Worm (Caenorhabditis elegans) whole organism, L3 larva: ENCODE measurements around the gene R02F2.1.

Experiments
- R02D3.7 ChIP-seq: fragments of 150-350 bp; optimal IDR thresholded peaks from 2 replicates; lab custom pipeline; 2014; ENCODE audit warnings: missing biosample characterization, missing genetic modification characterization
- ZK546.5 ChIP-seq: sonication (generic microtip); optimal IDR thresholded peaks from 2 replicates; lab custom pipeline; 2017; ENCODE audit warnings: missing biosample characterization, missing genetic modification characterization
- aly-2 ChIP-seq: fragments of 150-350 bp; optimal IDR thresholded peaks from 2 replicates; lab custom pipeline; 2014; ENCODE audit warnings: missing biosample characterization, missing genetic modification characterization
- ama-1 ChIP-seq: fragments of 150-350 bp; optimal IDR thresholded peaks from 2 replicates; lab custom pipeline; 2018
- ceh-16 ChIP-seq: sonication (generic microtip); optimal IDR thresholded peaks from 2 replicates; lab custom pipeline; 2017; ENCODE audit warnings: missing biosample characterization, missing genetic modification characterization
- ceh-28 ChIP-seq: fragments of 150-350 bp; optimal IDR thresholded peaks from 2 replicates; lab custom pipeline; 2014; ENCODE audit warnings: missing biosample characterization, missing genetic modification reagents, missing genetic modification characterization
- ceh-82 ChIP-seq: fragments of 150-350 bp; optimal IDR thresholded peaks from 2 replicates; lab custom pipeline; 2014; ENCODE audit warnings: missing biosample characterization, missing genetic modification characterization
- ceh-9 ChIP-seq: sonication (generic microtip); optimal IDR thresholded peaks from 2 replicates; lab custom pipeline; 2018; ENCODE audit warnings: missing biosample characterization, missing genetic modification characterization
- daf-12 ChIP-seq: fragments of 150-350 bp; optimal IDR thresholded peaks from 2 replicates; lab custom pipeline; 2014; ENCODE audit warnings: missing biosample characterization, missing genetic modification reagents, missing genetic modification characterization
- egl-27 ChIP-seq: sonication (generic microtip); optimal IDR thresholded peaks from 4 replicates; lab custom pipeline; 2017; ENCODE audit warnings: missing biosample characterization, missing genetic modification reagents, missing genetic modification characterization
- egl-5 ChIP-seq: fragments of 150-350 bp; optimal IDR thresholded peaks from 2 replicates; lab custom pipeline; 2017; ENCODE audit warnings: missing biosample characterization, missing genetic modification reagents, missing genetic modification characterization, inconsistent platforms
- elt-1 ChIP-seq: fragments of 150-350 bp; optimal IDR thresholded peaks from 2 replicates; lab custom pipeline; 2014; ENCODE audit warnings: missing biosample characterization, missing genetic modification characterization
- elt-2 ChIP-seq: sonication (generic microtip); optimal IDR thresholded peaks from 2 replicates; lab custom pipeline; 2016; ENCODE audit warnings: missing genetic modification reagents, mild to moderate bottlenecking, missing genetic modification characterization, missing compliant biosample characterization
- elt-3 ChIP-seq, 3 experiments: fragments of 150-350 bp in 1 of 3; sonication (generic microtip) in 2 of 3; optimal IDR thresholded peaks; 2 replicates in 2 of 3; 4 replicates in 1 of 3; lab custom pipeline; 2014 to 2017; ENCODE audit warnings: missing biosample characterization in 3 of 3, missing genetic modification characterization in 3 of 3
- eor-1 ChIP-seq, 2 experiments: fragments of 150-350 bp; optimal IDR thresholded peaks; 2 replicates each; lab custom pipeline; 2014 to 2018; ENCODE audit warnings: missing biosample characterization in 2 of 2, missing genetic modification characterization in 2 of 2
- fkh-10 ChIP-seq: sonication (generic microtip); optimal IDR thresholded peaks from 2 replicates; lab custom pipeline; 2017; ENCODE audit warnings: missing biosample characterization, missing genetic modification reagents, missing genetic modification characterization
- fkh-2 ChIP-seq: fragments of 150-350 bp; optimal IDR thresholded peaks from 2 replicates; lab custom pipeline; 2014; ENCODE audit warnings: missing biosample characterization, missing genetic modification reagents, missing genetic modification characterization
- fos-1 ChIP-seq: fragments of 150-350 bp; optimal IDR thresholded peaks from 2 replicates; lab custom pipeline; 2014; ENCODE audit warnings: missing biosample characterization, missing genetic modification characterization
- hmg-11 ChIP-seq: sonication (generic microtip); optimal IDR thresholded peaks from 2 replicates; lab custom pipeline; 2016; ENCODE audit warnings: missing genetic modification characterization, missing compliant biosample characterization
- jun-1 ChIP-seq: fragments of 150-350 bp; optimal IDR thresholded peaks from 2 replicates; lab custom pipeline; 2014; ENCODE audit warnings: missing biosample characterization, missing genetic modification reagents, missing genetic modification characterization
- lin-15B ChIP-seq: fragments of 150-350 bp; optimal IDR thresholded peaks from 2 replicates; lab custom pipeline; 2014; ENCODE audit warnings: missing biosample characterization, missing genetic modification characterization
- lin-39 ChIP-seq: fragments of 150-350 bp; optimal IDR thresholded peaks from 2 replicates; lab custom pipeline; 2018; ENCODE audit warnings: missing biosample characterization, missing genetic modification reagents, missing genetic modification characterization
- lsy-12 ChIP-seq: sonication (generic microtip); optimal IDR thresholded peaks from 2 replicates; lab custom pipeline; 2016; ENCODE audit warnings: mild to moderate bottlenecking, missing genetic modification characterization, missing compliant biosample characterization
- mdl-1 ChIP-seq: fragments of 150-350 bp; optimal IDR thresholded peaks from 2 replicates; lab custom pipeline; 2014; ENCODE audit warnings: missing biosample characterization, missing genetic modification characterization
- mml-1 ChIP-seq: fragments of 150-350 bp; sonication (generic microtip); optimal IDR thresholded peaks from 3 replicates; lab custom pipeline; 2014; ENCODE audit warnings: missing biosample characterization, missing genetic modification characterization
- nfya-1 ChIP-seq: sonication (generic microtip); optimal IDR thresholded peaks from 2 replicates; lab custom pipeline; 2017; ENCODE audit warnings: missing genetic modification characterization, mild to moderate bottlenecking, missing compliant biosample characterization, antibody characterized with exemption, moderate library complexity; ENCODE audit not compliant: insufficient read depth
- nhr-11 ChIP-seq: fragments of 150-350 bp; optimal IDR thresholded peaks from 2 replicates; lab custom pipeline; 2014; ENCODE audit warnings: missing biosample characterization, missing genetic modification characterization
- nhr-12 ChIP-seq: fragments of 150-350 bp; optimal IDR thresholded peaks from 2 replicates; lab custom pipeline; 2014; ENCODE audit warnings: missing biosample characterization, missing genetic modification characterization
- nhr-23 ChIP-seq: fragments of 150-350 bp; optimal IDR thresholded peaks from 2 replicates; lab custom pipeline; 2014; ENCODE audit warnings: missing biosample characterization, missing genetic modification reagents, missing genetic modification characterization
- nhr-237 ChIP-seq: fragments of 150-350 bp; optimal IDR thresholded peaks from 2 replicates; lab custom pipeline; 2014; ENCODE audit warnings: missing biosample characterization, missing genetic modification characterization
- nhr-25 ChIP-seq: sonication (generic microtip); optimal IDR thresholded peaks from 2 replicates; lab custom pipeline; 2017; ENCODE audit warnings: missing biosample characterization, missing genetic modification characterization
- nhr-28 ChIP-seq: fragments of 150-350 bp; optimal IDR thresholded peaks from 2 replicates; lab custom pipeline; 2014; ENCODE audit warnings: missing biosample characterization, missing genetic modification characterization
- nhr-43 ChIP-seq: sonication (generic microtip); optimal IDR thresholded peaks from 2 replicates; lab custom pipeline; 2016; ENCODE audit warnings: mild to moderate bottlenecking, missing genetic modification characterization, missing compliant biosample characterization; ENCODE audit not compliant: poor library complexity, severe bottlenecking
- nhr-67 ChIP-seq: fragments of 150-350 bp; optimal IDR thresholded peaks from 2 replicates; lab custom pipeline; 2014; ENCODE audit warnings: missing biosample characterization, missing genetic modification characterization
- nhr-76 ChIP-seq: fragments of 150-350 bp; sonication (generic microtip); optimal IDR thresholded peaks from 5 replicates; lab custom pipeline; 2014; ENCODE audit warnings: missing biosample characterization, missing genetic modification characterization
- nhr-77 ChIP-seq: fragments of 150-350 bp; optimal IDR thresholded peaks from 2 replicates; lab custom pipeline; 2014; ENCODE audit warnings: missing biosample characterization, missing genetic modification characterization
- pha-4 ChIP-seq: fragments of 150-350 bp; optimal IDR thresholded peaks from 2 replicates; lab custom pipeline; 2014; ENCODE audit warnings: missing biosample characterization, missing genetic modification reagents, missing genetic modification characterization
- pqm-1 ChIP-seq: fragments of 150-350 bp; optimal IDR thresholded peaks from 2 replicates; lab custom pipeline; 2017; ENCODE audit warnings: missing biosample characterization, missing genetic modification characterization, inconsistent platforms
- sea-2 ChIP-seq: fragments of 150-350 bp; sonication (generic microtip); optimal IDR thresholded peaks from 4 replicates; lab custom pipeline; 2014; ENCODE audit warnings: missing biosample characterization, missing genetic modification reagents, missing genetic modification characterization
- skn-1 ChIP-seq: fragments of 150-350 bp; optimal IDR thresholded peaks from 2 replicates; lab custom pipeline; 2014; ENCODE audit warnings: missing biosample characterization, missing genetic modification characterization
- snpc-4 ChIP-seq: fragments of 150-350 bp; optimal IDR thresholded peaks from 2 replicates; lab custom pipeline; 2014; ENCODE audit warnings: missing biosample characterization, missing genetic modification characterization
- tbx-2 ChIP-seq: sonication (generic microtip); optimal IDR thresholded peaks from 2 replicates; lab custom pipeline; 2016; ENCODE audit warnings: mild to moderate bottlenecking, missing genetic modification characterization, missing compliant biosample characterization
- unc-39 ChIP-seq: sonication (generic microtip); optimal IDR thresholded peaks from 4 replicates; lab custom pipeline; 2017; ENCODE audit warnings: missing biosample characterization, missing genetic modification characterization
- unc-62 ChIP-seq: fragments of 150-350 bp; sonication (generic microtip); optimal IDR thresholded peaks from 4 replicates; lab custom pipeline; 2014; ENCODE audit warnings: missing biosample characterization, missing genetic modification reagents, missing genetic modification characterization
- zag-1 ChIP-seq: fragments of 150-350 bp; optimal IDR thresholded peaks from 2 replicates; lab custom pipeline; 2014; ENCODE audit warnings: missing biosample characterization, missing genetic modification characterization
- ztf-11 ChIP-seq: fragments of 150-350 bp; optimal IDR thresholded peaks from 2 replicates; lab custom pipeline; 2014; ENCODE audit warnings: missing biosample characterization, missing genetic modification characterization
- ztf-4 ChIP-seq: fragments of 150-350 bp; optimal IDR thresholded peaks from 2 replicates; lab custom pipeline; 2014; ENCODE audit warnings: missing biosample characterization, missing genetic modification characterization

R02F2.1 gene

DNA sequence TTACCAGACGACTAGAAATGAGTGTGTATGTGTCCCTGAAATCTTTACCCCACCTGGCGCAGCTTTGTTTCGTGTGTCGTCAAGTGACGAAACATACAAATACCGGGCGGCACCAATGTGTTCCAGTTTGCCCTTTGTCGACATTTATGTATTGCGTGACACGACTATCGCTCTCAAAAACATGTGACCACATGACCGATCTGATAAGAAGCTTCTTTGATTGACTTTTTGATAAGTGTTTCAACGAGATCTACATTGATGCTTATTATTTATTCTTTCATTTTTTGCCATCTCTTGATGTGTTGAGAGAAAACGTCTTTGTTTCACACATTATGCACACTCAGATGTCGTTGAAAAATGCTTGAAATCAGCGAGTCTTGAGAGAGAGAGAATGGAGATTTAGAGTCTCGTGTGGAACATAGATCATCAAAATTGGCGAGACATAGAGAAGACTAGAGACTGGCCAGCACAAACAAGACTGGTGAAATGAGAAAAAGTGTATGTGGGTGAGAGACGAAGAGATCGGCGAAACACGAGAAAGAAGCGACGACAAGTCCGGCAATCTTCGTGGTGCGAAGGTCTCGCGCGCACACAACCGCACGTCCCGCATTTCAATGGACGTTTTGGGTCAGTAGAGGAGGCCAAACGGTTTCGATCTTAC, 1.4 kb downstream of the R02F2.1 start (continued):
- TF ChIP-seq nhr-11 (peak; percentile 8), jun-1 (tag; lab: Kevin White, UChicago) (peak; percentile 28), ceh-9 (tag; lab: Kevin White, UChicago) (no peak)

DNA sequence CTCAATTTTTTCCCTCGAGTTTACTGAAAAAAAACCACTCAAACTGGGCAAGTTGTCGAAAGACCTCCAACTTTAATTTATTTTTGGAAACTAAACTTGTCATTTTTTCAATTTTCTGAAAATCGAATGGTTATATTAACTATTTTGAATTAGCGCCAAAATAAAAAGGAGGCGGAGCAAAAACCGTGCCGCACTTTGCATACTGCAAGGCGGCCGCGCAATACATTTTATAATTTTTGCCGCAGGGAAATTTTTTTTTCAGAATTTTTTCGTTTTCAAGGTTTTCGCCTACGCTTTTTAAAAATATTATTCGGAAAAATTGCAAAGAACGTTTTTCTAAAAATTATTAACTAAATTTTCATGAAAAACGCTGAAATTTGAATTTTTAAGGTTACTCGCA, 2.0 kb downstream of the R02F2.1 start:
- TF ChIP-seq tbx-2 (no peak), elt-1 (tag; lab: Kevin White, UChicago) (no peak), nhr-76 (tag; lab: Kevin White, UChicago) (no peak), pqm-1 (tag; lab: Kevin White, UChicago) (no peak), lin-39 (no peak), elt-3 (tag; optimal IDR thresholded peaks at IDR 0.05; lab: Kevin White, UChicago) (no peak), unc-39 (no peak)

DNA sequence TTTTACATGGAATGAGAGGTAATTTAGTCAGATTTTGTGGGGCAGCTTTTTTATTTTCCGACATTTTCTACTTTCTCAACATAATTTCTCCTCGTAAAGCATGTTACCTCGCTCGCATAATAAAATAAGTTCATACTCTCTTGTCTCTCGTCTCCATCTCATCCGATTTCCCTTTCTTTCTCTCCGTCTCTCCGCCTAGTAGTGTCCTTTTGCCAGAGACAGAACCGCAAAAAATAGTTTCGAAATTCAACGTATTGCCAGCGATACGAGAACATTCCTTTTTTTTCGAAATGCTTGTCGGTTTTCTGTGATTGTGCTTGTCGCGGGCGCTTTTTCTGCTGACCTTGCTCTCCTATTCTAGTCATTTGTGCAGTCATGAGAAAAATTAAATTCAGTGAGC, 2.5 kb downstream of the R02F2.1 start:
- TF ChIP-seq elt-1 (tag; lab: Kevin White, UChicago) (no peak), nhr-67 (tag; lab: Kevin White, UChicago) (no peak), R02D3.7 (tag; lab: Kevin White, UChicago) (no peak), eor-1 (tag; optimal IDR thresholded peaks at IDR 0.05; lab: Kevin White, UChicago) (no peak), ceh-82 (tag; lab: Kevin White, UChicago) (no peak), ama-1 (peak; percentile 98), snpc-4 (tag; lab: Kevin White, UChicago) (peak; percentile 56), egl-27 (tag; lab: Kevin White, UChicago) (no peak), aly-2 (tag; lab: Kevin White, UChicago) (no peak), nhr-25 (tag; lab: Kevin White, UChicago) (peak; percentile 90), ztf-11 (tag; lab: Kevin White, UChicago) (no peak), ZK546.5 (tag; lab: Kevin White, UChicago) (no peak), lin-39 (peak; percentile 4), ceh-28 (tag; lab: Kevin White, UChicago) (peak; percentile 56), unc-62 (GFP tag; lab: Kevin White, UChicago) (no peak), ceh-16 (no peak), nhr-43 (tag; lab: Kevin White, UChicago) (peak; percentile 28), unc-39 (no peak), egl-5 (tag; lab: Kevin White, UChicago) (peak; percentile 12), nhr-237 (no peak), zag-1 (tag; lab: Kevin White, UChicago) (no peak), nfya-1 (tag; lab: Kevin White, UChicago) (peak; percentile 70), hmg-11 (peak; percentile 28), lsy-12 (tag; lab: Kevin White, UChicago) (peak; percentile 40), sea-2 (GFP tag; lab: Kevin White, UChicago) (no peak), skn-1 (tag; lab: Kevin White, UChicago) (peak; percentile 15), pha-4 (tag; lab: Kevin White, UChicago) (no peak), ceh-9 (tag; lab: Kevin White, UChicago) (no peak), daf-12 (no peak), lin-15B (tag; lab: Kevin White, UChicago) (peak; percentile 25), nhr-12 (no peak), elt-3 (tag; optimal IDR thresholded peaks at IDR 0.05; lab: Kevin White, UChicago) (peak in 1 of 3 experiments; percentile 38), elt-2 (peak; percentile 56), fos-1 (tag; lab: Kevin White, UChicago) (no peak), mdl-1 (tag; lab: Kevin White, UChicago) (no peak), jun-1 (tag; lab: Kevin White, UChicago) (peak; percentile 77), fkh-2 (tag; lab: Kevin White, UChicago) (no peak), pqm-1 (tag; lab: Kevin White, UChicago) (peak; percentile 34), ztf-4 (tag; lab: Kevin White, UChicago) (peak; percentile 44), nhr-76 (tag; lab: Kevin White, UChicago) (no peak), fkh-10 (GFP tag; lab: Kevin White, UChicago) (peak; percentile 29), nhr-23 (tag; lab: Kevin White, UChicago) (peak; percentile 45), nhr-28 (tag; lab: Kevin White, UChicago) (no peak), nhr-11 (no peak), mml-1 (tag; lab: Kevin White, UChicago) (no peak), tbx-2 (no peak), nhr-77 (no peak)
